Worm (Caenorhabditis elegans) whole organism, late embryonic: ENCODE measurements around the gene slcr-46.3.
A peak's percentile ranks its signal among the peaks of the same experiment; 100 is the strongest.

Source experiments
- C08G9.2 ChIP-seq: sonication (generic microtip); optimal IDR thresholded peaks from 2 replicates; lab custom pipeline; 2016; ENCODE audit warnings: mild to moderate bottlenecking, missing genetic modification characterization, moderate library complexity, missing compliant biosample characterization
- C38D4.7 ChIP-seq: fragments of 200-800 bp; sonication (Bioruptor generic); optimal IDR thresholded peaks from 2 replicates; lab custom pipeline; 2018; ENCODE audit warnings: mild to moderate bottlenecking, missing genetic modification characterization, moderate library complexity, missing compliant biosample characterization
- K02D7.2 ChIP-seq: sonication (generic microtip); optimal IDR thresholded peaks from 2 replicates; lab custom pipeline; 2017; ENCODE audit warnings: mild to moderate bottlenecking, missing genetic modification characterization, missing compliant biosample characterization
- K09A11.1 ChIP-seq: sonication (generic microtip); optimal IDR thresholded peaks from 2 replicates; lab custom pipeline; 2017; ENCODE audit warnings: antibody characterized with exemption, mild to moderate bottlenecking, missing genetic modification characterization, missing compliant biosample characterization; ENCODE audit not compliant: insufficient read depth
- T23F11.4 ChIP-seq: fragments of 200-800 bp; sonication (Bioruptor generic); optimal IDR thresholded peaks from 2 replicates; lab custom pipeline; 2018; ENCODE audit warnings: mild to moderate bottlenecking, missing genetic modification characterization, missing compliant biosample characterization
- Y22D7AL.16 ChIP-seq: sonication (generic microtip); optimal IDR thresholded peaks from 2 replicates; lab custom pipeline; 2016; ENCODE audit warnings: missing genetic modification characterization, missing compliant biosample characterization
- ceh-18 ChIP-seq: sonication (generic microtip); optimal IDR thresholded peaks from 2 replicates; lab custom pipeline; 2016; ENCODE audit warnings: missing genetic modification characterization, missing compliant biosample characterization
- ceh-19 ChIP-seq: fragments of 200-800 bp; sonication (Bioruptor generic); optimal IDR thresholded peaks from 2 replicates; lab custom pipeline; 2018; ENCODE audit warnings: mild to moderate bottlenecking, missing genetic modification characterization, missing compliant biosample characterization
- ceh-30 ChIP-seq: fragments of 150-350 bp; optimal IDR thresholded peaks from 2 replicates; lab custom pipeline; 2014; ENCODE audit warnings: missing biosample characterization, missing genetic modification characterization
- ceh-45 ChIP-seq: fragments of 200-800 bp; sonication (Bioruptor generic); IDR thresholded peaks from 2 replicates; pipeline ENCODE4 v1.3.6; 2022; ENCODE audit warnings: missing genetic modification reagents, missing genetic modification characterization, missing compliant biosample characterization
- ceh-48 ChIP-seq: sonication (generic microtip); optimal IDR thresholded peaks from 2 replicates; lab custom pipeline; 2016; ENCODE audit warnings: missing genetic modification characterization, inconsistent platforms, missing compliant biosample characterization
- ceh-6 ChIP-seq: fragments of 200-800 bp; sonication (Bioruptor generic); optimal IDR thresholded peaks from 2 replicates; lab custom pipeline; 2018; ENCODE audit warnings: mild to moderate bottlenecking, missing genetic modification characterization, missing compliant biosample characterization
- ceh-9 ChIP-seq: sonication (generic microtip); optimal IDR thresholded peaks from 2 replicates; lab custom pipeline; 2016; ENCODE audit warnings: mild to moderate bottlenecking, missing genetic modification characterization, inconsistent platforms, missing compliant biosample characterization
- che-1 ChIP-seq: sonication (generic microtip); optimal IDR thresholded peaks from 2 replicates; lab custom pipeline; 2016; ENCODE audit warnings: mild to moderate bottlenecking, missing genetic modification characterization, missing compliant biosample characterization
- dmd-4 ChIP-seq: sonication (generic microtip); optimal IDR thresholded peaks from 2 replicates; lab custom pipeline; 2016; ENCODE audit warnings: borderline replicate concordance, missing genetic modification characterization, missing compliant biosample characterization
- dve-1 ChIP-seq: sonication (generic microtip); optimal IDR thresholded peaks from 2 replicates; lab custom pipeline; 2017; ENCODE audit warnings: antibody characterized with exemption, mild to moderate bottlenecking, missing genetic modification characterization, missing compliant biosample characterization
- elt-2 ChIP-seq: sonication (generic microtip); optimal IDR thresholded peaks from 2 replicates; lab custom pipeline; 2016; ENCODE audit warnings: missing genetic modification reagents, missing genetic modification characterization, missing compliant biosample characterization
- ets-4 ChIP-seq: sonication (generic microtip); optimal IDR thresholded peaks from 2 replicates; lab custom pipeline; 2016; ENCODE audit warnings: missing genetic modification characterization, missing compliant biosample characterization
- fax-1 ChIP-seq: sonication (generic microtip); optimal IDR thresholded peaks from 2 replicates; lab custom pipeline; 2016; ENCODE audit warnings: missing genotype, missing genetic modification characterization, missing compliant biosample characterization
- fkh-10 ChIP-seq: fragments of 150-350 bp; optimal IDR thresholded peaks from 2 replicates; lab custom pipeline; 2014; ENCODE audit warnings: missing biosample characterization, missing genetic modification reagents, missing genetic modification characterization
- fkh-6 ChIP-seq: sonication (generic microtip); optimal IDR thresholded peaks from 2 replicates; lab custom pipeline; 2016; ENCODE audit warnings: missing genetic modification characterization, missing compliant biosample characterization
- hlh-15 ChIP-seq: sonication (generic microtip); optimal IDR thresholded peaks from 2 replicates; lab custom pipeline; 2016; ENCODE audit warnings: missing genetic modification characterization, missing compliant biosample characterization
- hlh-8 ChIP-seq: sonication (generic microtip); optimal IDR thresholded peaks from 2 replicates; lab custom pipeline; 2016; ENCODE audit warnings: missing genotype, missing genetic modification characterization, missing compliant biosample characterization
- madf-2 ChIP-seq: sonication (generic microtip); optimal IDR thresholded peaks from 2 replicates; lab custom pipeline; 2017; ENCODE audit warnings: missing genetic modification characterization, missing compliant biosample characterization
- nfya-1 ChIP-seq: sonication (generic microtip); optimal IDR thresholded peaks from 2 replicates; lab custom pipeline; 2017; ENCODE audit warnings: missing genetic modification characterization, mild to moderate bottlenecking, missing compliant biosample characterization, antibody characterized with exemption, moderate library complexity
- nhr-11 ChIP-seq: fragments of 150-350 bp; optimal IDR thresholded peaks from 2 replicates; lab custom pipeline; 2014; ENCODE audit warnings: missing biosample characterization, missing genetic modification characterization
- pag-3 ChIP-seq: sonication (generic microtip); optimal IDR thresholded peaks from 2 replicates; lab custom pipeline; 2016; ENCODE audit warnings: missing compliant biosample characterization, missing genetic modification characterization, borderline replicate concordance
- pat-9 ChIP-seq: fragments of 200-800 bp; sonication (Bioruptor generic); optimal IDR thresholded peaks from 2 replicates; lab custom pipeline; 2018; ENCODE audit warnings: mild to moderate bottlenecking, missing genetic modification characterization, moderate library complexity, missing compliant biosample characterization
- pax-1 ChIP-seq: fragments of 150-350 bp; optimal IDR thresholded peaks from 2 replicates; lab custom pipeline; 2014; ENCODE audit warnings: missing biosample characterization, missing genetic modification characterization
- pha-2 ChIP-seq: sonication (generic microtip); optimal IDR thresholded peaks from 2 replicates; lab custom pipeline; 2017; ENCODE audit warnings: mild to moderate bottlenecking, missing genetic modification characterization, missing compliant biosample characterization
- pros-1 ChIP-seq: fragments of 150-350 bp; optimal IDR thresholded peaks from 2 replicates; lab custom pipeline; 2014; ENCODE audit warnings: missing biosample characterization, missing genetic modification reagents, missing genetic modification characterization
- rnt-1 ChIP-seq: sonication (generic microtip); optimal IDR thresholded peaks from 2 replicates; lab custom pipeline; 2016; ENCODE audit warnings: missing genetic modification characterization, missing compliant biosample characterization
- sdc-2 ChIP-seq: sonication (generic microtip); optimal IDR thresholded peaks from 2 replicates; lab custom pipeline; 2016; ENCODE audit warnings: missing genotype, missing genetic modification characterization, missing compliant biosample characterization
- tbx-2 ChIP-seq: sonication (generic microtip); optimal IDR thresholded peaks from 2 replicates; lab custom pipeline; 2016; ENCODE audit warnings: missing genetic modification characterization, missing compliant biosample characterization
- tbx-7 ChIP-seq: sonication (generic microtip); optimal IDR thresholded peaks from 2 replicates; lab custom pipeline; 2016; ENCODE audit warnings: missing genotype, missing genetic modification characterization, missing compliant biosample characterization
- unc-3 ChIP-seq, 2 experiments: fragments of 200-800 bp in 1 of 2; sonication (Bioruptor generic) in 1 of 2; sonication (generic microtip) in 1 of 2; conservative IDR thresholded peaks in 1 of 2; optimal IDR thresholded peaks in 1 of 2; 2 replicates each; pipeline versions ENCODE4 v1.3.6 to Lab custom; 2016 to 2022; ENCODE audit warnings: missing compliant biosample characterization in 2 of 2, missing genetic modification characterization in 2 of 2, missing genetic modification reagents in 1 of 2
- unc-42 ChIP-seq: sonication (generic microtip); optimal IDR thresholded peaks from 2 replicates; lab custom pipeline; 2016; ENCODE audit warnings: missing genotype, missing genetic modification characterization, missing compliant biosample characterization
- unc-55 ChIP-seq: sonication (generic microtip); optimal IDR thresholded peaks from 2 replicates; lab custom pipeline; 2017; ENCODE audit warnings: missing biosample characterization, missing genetic modification reagents, missing genetic modification characterization
- unc-86 ChIP-seq: sonication (generic microtip); optimal IDR thresholded peaks from 2 replicates; lab custom pipeline; 2016; ENCODE audit warnings: missing genetic modification characterization, missing compliant biosample characterization
- zip-5 ChIP-seq: sonication (generic microtip); optimal IDR thresholded peaks from 2 replicates; lab custom pipeline; 2016; ENCODE audit warnings: missing genetic modification characterization, missing compliant biosample characterization

slcr-46.3 gene

DNA sequence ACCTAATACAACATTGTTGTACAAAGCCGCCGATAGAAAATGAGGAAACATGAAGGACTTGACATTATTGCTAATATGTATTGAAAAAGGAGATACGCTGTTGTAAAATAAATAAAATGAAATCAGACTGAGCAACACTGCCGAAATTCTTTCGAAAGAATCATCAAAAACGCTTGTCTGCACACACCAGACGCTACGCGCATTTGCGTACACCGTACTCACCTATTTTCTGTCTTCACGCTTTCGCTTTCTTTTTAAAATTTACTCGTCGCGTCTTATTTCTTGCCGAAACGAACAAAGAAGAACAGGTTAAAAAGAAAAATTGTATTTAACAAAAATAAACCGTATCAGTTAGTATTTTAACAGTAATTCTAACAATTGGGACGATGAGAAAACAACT, 33.2 kb downstream of the slcr-46.3 start:
- TF ChIP-seq hlh-8 (tag; lab: Kevin White, UChicago) (no peak), fax-1 (no peak), rnt-1 (tag; lab: Kevin White, UChicago) (no peak), ceh-30 (tag; lab: Kevin White, UChicago) (peak; percentile 12), pha-2 (tag; lab: Kevin White, UChicago) (no peak), che-1 (tag; lab: Kevin White, UChicago) (no peak), nfya-1 (tag; lab: Kevin White, UChicago) (peak; percentile 40), pat-9 (tag; lab: Kevin White, UChicago) (no peak), fkh-6 (no peak), ceh-18 (tag; lab: Kevin White, UChicago) (no peak), pax-1 (tag; lab: Kevin White, UChicago) (no peak), dve-1 (no peak), sdc-2 (tag; lab: Kevin White, UChicago) (no peak), ceh-48 (tag; lab: Kevin White, UChicago) (no peak), Y22D7AL.16 (tag; lab: Kevin White, UChicago) (no peak), K02D7.2 (tag; lab: Kevin White, UChicago) (no peak), unc-55 (GFP tag; lab: Kevin White, UChicago) (peak; percentile 33), dmd-4 (tag; lab: Kevin White, UChicago) (no peak), ets-4 (tag; lab: Kevin White, UChicago) (no peak), C08G9.2 (no peak), pros-1 (tag; lab: Kevin White, UChicago) (no peak), unc-3 (GFP tag; conservative IDR thresholded peaks at IDR 0.05; lab: Robert Waterston, UW) (no peak), unc-3 (tag; optimal IDR thresholded peaks at IDR 0.05; lab: Kevin White, UChicago) (no peak), nhr-11 (tag; lab: Kevin White, UChicago) (no peak)

- TF ChIP-seq T23F11.4 (GFP tag; lab: Kevin White, UChicago) (no peak), unc-86 (tag; lab: Kevin White, UChicago) (no peak), K09A11.1 (tag; lab: Kevin White, UChicago) (no peak), ceh-18 (tag; lab: Kevin White, UChicago) (no peak), elt-2 (tag; lab: Kevin White, UChicago) (no peak)
Measured at ce11 chrV:9690099-9690572, 33.8 kb downstream of the slcr-46.3 start, which contains the start of gene rbx-1. Gene rbx-1 (minus strand): TSS chrV:9690522.

ce11 chrV:9689364-9689763, 34.5 kb downstream of the slcr-46.3 start:
- TF ChIP-seq tbx-7 (tag; lab: Kevin White, UChicago): no peak
- no peak for TF ChIP-seq ceh-19 (GFP tag; lab: Kevin White, UChicago)
- TF ChIP-seq ceh-6: no peak
- TF ChIP-seq ceh-9 (tag; lab: Kevin White, UChicago): no peak
- TF ChIP-seq ets-4 (tag; lab: Kevin White, UChicago): no peak
- TF ChIP-seq dmd-4 (tag; lab: Kevin White, UChicago): no peak
- no peak for TF ChIP-seq C38D4.7
- TF ChIP-seq ceh-45 (GFP tag; lab: Robert Waterston, UW): no peak
- no peak for TF ChIP-seq sdc-2 (tag; lab: Kevin White, UChicago)
- TF ChIP-seq zip-5 (tag; lab: Kevin White, UChicago): no peak
- no peak for TF ChIP-seq hlh-15
- no peak for TF ChIP-seq K09A11.1 (tag; lab: Kevin White, UChicago)
- no peak for TF ChIP-seq madf-2
- TF ChIP-seq elt-2 (tag; lab: Kevin White, UChicago): no peak
- TF ChIP-seq tbx-2: no peak
- no peak for TF ChIP-seq unc-42 (tag; lab: Kevin White, UChicago)
- no peak for TF ChIP-seq fkh-10
- TF ChIP-seq pag-3 (tag; lab: Kevin White, UChicago): no peak
- no peak for TF ChIP-seq pros-1 (tag; lab: Kevin White, UChicago)
- TF ChIP-seq nfya-1 (tag; lab: Kevin White, UChicago): no peak
